Worm (Caenorhabditis elegans) whole organism, late embryonic: ENCODE measurements around the gene hlh-15.

Experiments
- C08G9.2 ChIP-seq: sonication (generic microtip); optimal IDR thresholded peaks from 2 replicates; lab custom pipeline; 2016; ENCODE audit warnings: mild to moderate bottlenecking, missing genetic modification characterization, moderate library complexity, missing compliant biosample characterization
- C38D4.7 ChIP-seq: fragments of 200-800 bp; sonication (Bioruptor generic); optimal IDR thresholded peaks from 2 replicates; lab custom pipeline; 2018; ENCODE audit warnings: mild to moderate bottlenecking, missing genetic modification characterization, moderate library complexity, missing compliant biosample characterization
- F13H6.1 ChIP-seq: sonication (generic microtip); optimal IDR thresholded peaks from 2 replicates; lab custom pipeline; 2016; ENCODE audit warnings: missing genetic modification characterization, missing compliant biosample characterization
- K02D7.2 ChIP-seq: sonication (generic microtip); optimal IDR thresholded peaks from 2 replicates; lab custom pipeline; 2017; ENCODE audit warnings: mild to moderate bottlenecking, missing genetic modification characterization, missing compliant biosample characterization
- K09A11.1 ChIP-seq: sonication (generic microtip); optimal IDR thresholded peaks from 2 replicates; lab custom pipeline; 2017; ENCODE audit warnings: antibody characterized with exemption, mild to moderate bottlenecking, missing genetic modification characterization, missing compliant biosample characterization; ENCODE audit not compliant: insufficient read depth
- T23F11.4 ChIP-seq: fragments of 200-800 bp; sonication (Bioruptor generic); optimal IDR thresholded peaks from 2 replicates; lab custom pipeline; 2018; ENCODE audit warnings: mild to moderate bottlenecking, missing genetic modification characterization, missing compliant biosample characterization
- Y22D7AL.16 ChIP-seq: sonication (generic microtip); optimal IDR thresholded peaks from 2 replicates; lab custom pipeline; 2016; ENCODE audit warnings: missing genetic modification characterization, missing compliant biosample characterization
- ama-1 ChIP-seq: fragments of 150-350 bp; optimal IDR thresholded peaks from 2 replicates; lab custom pipeline; 2014
- ceh-18 ChIP-seq: sonication (generic microtip); optimal IDR thresholded peaks from 2 replicates; lab custom pipeline; 2016; ENCODE audit warnings: missing genetic modification characterization, missing compliant biosample characterization
- ceh-2 ChIP-seq: sonication (generic microtip); optimal IDR thresholded peaks from 2 replicates; lab custom pipeline; 2016; ENCODE audit warnings: missing genotype, missing genetic modification characterization, missing compliant biosample characterization
- ceh-31 ChIP-seq: sonication (generic microtip); optimal IDR thresholded peaks from 2 replicates; lab custom pipeline; 2016; ENCODE audit warnings: missing genetic modification characterization, missing compliant biosample characterization
- ceh-48 ChIP-seq: sonication (generic microtip); optimal IDR thresholded peaks from 2 replicates; lab custom pipeline; 2016; ENCODE audit warnings: missing genetic modification characterization, inconsistent platforms, missing compliant biosample characterization
- che-1 ChIP-seq: sonication (generic microtip); optimal IDR thresholded peaks from 2 replicates; lab custom pipeline; 2016; ENCODE audit warnings: mild to moderate bottlenecking, missing genetic modification characterization, missing compliant biosample characterization
- dve-1 ChIP-seq: sonication (generic microtip); optimal IDR thresholded peaks from 2 replicates; lab custom pipeline; 2017; ENCODE audit warnings: antibody characterized with exemption, mild to moderate bottlenecking, missing genetic modification characterization, missing compliant biosample characterization
- elt-2 ChIP-seq: sonication (generic microtip); optimal IDR thresholded peaks from 2 replicates; lab custom pipeline; 2016; ENCODE audit warnings: missing genetic modification reagents, missing genetic modification characterization, missing compliant biosample characterization
- ets-4 ChIP-seq: sonication (generic microtip); optimal IDR thresholded peaks from 2 replicates; lab custom pipeline; 2016; ENCODE audit warnings: missing genetic modification characterization, missing compliant biosample characterization
- fkh-6 ChIP-seq: sonication (generic microtip); optimal IDR thresholded peaks from 2 replicates; lab custom pipeline; 2016; ENCODE audit warnings: missing genetic modification characterization, missing compliant biosample characterization
- gmeb-2 ChIP-seq: sonication (generic microtip); optimal IDR thresholded peaks from 2 replicates; lab custom pipeline; 2016; ENCODE audit warnings: missing genetic modification characterization, inconsistent platforms, missing compliant biosample characterization
- hlh-15 ChIP-seq: sonication (generic microtip); optimal IDR thresholded peaks from 2 replicates; lab custom pipeline; 2016; ENCODE audit warnings: missing genetic modification characterization, missing compliant biosample characterization
- hlh-30 ChIP-seq: sonication (generic microtip); optimal IDR thresholded peaks from 2 replicates; lab custom pipeline; 2017; ENCODE audit warnings: antibody characterized with exemption, missing genetic modification characterization, missing compliant biosample characterization; ENCODE audit not compliant: insufficient read depth
- lin-11 ChIP-seq: fragments of 200-800 bp; sonication (Bioruptor generic); optimal IDR thresholded peaks from 2 replicates; lab custom pipeline; 2018; ENCODE audit warnings: mild to moderate bottlenecking, missing genetic modification characterization, missing compliant biosample characterization
- mec-3 ChIP-seq: sonication (generic microtip); optimal IDR thresholded peaks from 2 replicates; lab custom pipeline; 2016; ENCODE audit warnings: borderline replicate concordance, missing genetic modification characterization, missing compliant biosample characterization
- nfya-1 ChIP-seq: sonication (generic microtip); optimal IDR thresholded peaks from 2 replicates; lab custom pipeline; 2017; ENCODE audit warnings: missing genetic modification characterization, mild to moderate bottlenecking, missing compliant biosample characterization, antibody characterized with exemption, moderate library complexity
- npax-4 ChIP-seq: sonication (generic microtip); optimal IDR thresholded peaks from 2 replicates; lab custom pipeline; 2016; ENCODE audit warnings: missing genetic modification characterization, missing compliant biosample characterization
- pag-3 ChIP-seq: sonication (generic microtip); optimal IDR thresholded peaks from 2 replicates; lab custom pipeline; 2016; ENCODE audit warnings: missing compliant biosample characterization, missing genetic modification characterization, borderline replicate concordance
- pax-1 ChIP-seq: fragments of 150-350 bp; optimal IDR thresholded peaks from 2 replicates; lab custom pipeline; 2014; ENCODE audit warnings: missing biosample characterization, missing genetic modification characterization
- pha-2 ChIP-seq: sonication (generic microtip); optimal IDR thresholded peaks from 2 replicates; lab custom pipeline; 2017; ENCODE audit warnings: mild to moderate bottlenecking, missing genetic modification characterization, missing compliant biosample characterization
- pha-4 ChIP-seq: fragments of 150-350 bp; optimal IDR thresholded peaks from 2 replicates; lab custom pipeline; 2018; ENCODE audit warnings: missing biosample characterization, missing genetic modification reagents, missing genetic modification characterization
- pqm-1 ChIP-seq: sonication (generic microtip); optimal IDR thresholded peaks from 2 replicates; lab custom pipeline; 2016; ENCODE audit warnings: missing genetic modification characterization, missing compliant biosample characterization
- pros-1 ChIP-seq: fragments of 150-350 bp; optimal IDR thresholded peaks from 2 replicates; lab custom pipeline; 2014; ENCODE audit warnings: missing biosample characterization, missing genetic modification reagents, missing genetic modification characterization
- ref-2 ChIP-seq: sonication (generic microtip); optimal IDR thresholded peaks from 2 replicates; lab custom pipeline; 2016; ENCODE audit warnings: missing genetic modification characterization, missing compliant biosample characterization
- rnt-1 ChIP-seq: sonication (generic microtip); optimal IDR thresholded peaks from 2 replicates; lab custom pipeline; 2016; ENCODE audit warnings: missing genetic modification characterization, missing compliant biosample characterization
- sdc-2 ChIP-seq: sonication (generic microtip); optimal IDR thresholded peaks from 2 replicates; lab custom pipeline; 2016; ENCODE audit warnings: missing genotype, missing genetic modification characterization, missing compliant biosample characterization
- sox-2 ChIP-seq: fragments of 200-800 bp; sonication (Bioruptor generic); IDR thresholded peaks from 2 replicates; pipeline ENCODE4 v1.3.6; 2022; ENCODE audit warnings: missing genetic modification reagents, missing genetic modification characterization, missing compliant biosample characterization
- sox-4 ChIP-seq: sonication (generic microtip); optimal IDR thresholded peaks from 2 replicates; lab custom pipeline; 2017; ENCODE audit warnings: mild to moderate bottlenecking, missing genetic modification characterization, inconsistent platforms, missing compliant biosample characterization
- syd-9 ChIP-seq: sonication (generic microtip); optimal IDR thresholded peaks from 2 replicates; lab custom pipeline; 2016; ENCODE audit warnings: mild to moderate bottlenecking, missing genetic modification characterization, moderate library complexity, missing compliant biosample characterization
- tbx-2 ChIP-seq: sonication (generic microtip); optimal IDR thresholded peaks from 2 replicates; lab custom pipeline; 2016; ENCODE audit warnings: missing genetic modification characterization, missing compliant biosample characterization
- tbx-7 ChIP-seq: sonication (generic microtip); optimal IDR thresholded peaks from 2 replicates; lab custom pipeline; 2016; ENCODE audit warnings: missing genotype, missing genetic modification characterization, missing compliant biosample characterization
- unc-3 ChIP-seq, 2 experiments: fragments of 200-800 bp in 1 of 2; sonication (Bioruptor generic) in 1 of 2; sonication (generic microtip) in 1 of 2; conservative IDR thresholded peaks in 1 of 2; optimal IDR thresholded peaks in 1 of 2; 2 replicates each; pipeline versions ENCODE4 v1.3.6 to Lab custom; 2016 to 2022; ENCODE audit warnings: missing compliant biosample characterization in 2 of 2, missing genetic modification characterization in 2 of 2, missing genetic modification reagents in 1 of 2
- unc-42 ChIP-seq: sonication (generic microtip); optimal IDR thresholded peaks from 2 replicates; lab custom pipeline; 2016; ENCODE audit warnings: missing genotype, missing genetic modification characterization, missing compliant biosample characterization
- unc-86 ChIP-seq: sonication (generic microtip); optimal IDR thresholded peaks from 2 replicates; lab custom pipeline; 2016; ENCODE audit warnings: missing genetic modification characterization, missing compliant biosample characterization

Gene hlh-15

DNA sequence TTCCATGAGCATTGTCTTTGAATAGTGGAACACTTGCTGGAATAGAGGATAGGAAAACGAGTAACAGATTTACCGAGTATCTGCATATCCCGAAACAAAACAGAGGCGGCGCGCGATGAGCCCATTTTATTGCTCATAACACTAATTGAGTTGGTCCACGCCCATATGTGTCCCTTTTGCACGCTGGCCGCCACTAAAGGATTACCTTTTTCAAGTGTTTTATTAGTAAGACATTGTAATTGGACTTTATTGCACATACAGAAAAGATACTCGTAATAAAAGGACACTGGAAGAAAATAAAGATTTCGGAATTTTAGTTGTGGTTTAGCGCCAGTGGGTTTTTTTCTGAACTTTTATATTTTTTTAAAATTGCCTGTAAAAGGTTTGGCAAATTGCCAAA lies at the start of gene hlh-15:
Gene hlh-15 (minus strand): TSS at position 101 of the 400 bp plus-strand sequence.
- TF ChIP-seq npax-4 (no peak), C38D4.7 (GFP tag; lab: Kevin White, UChicago) (no peak), mec-3 (tag; lab: Kevin White, UChicago) (no peak), K02D7.2 (tag; lab: Kevin White, UChicago) (no peak)

DNA sequence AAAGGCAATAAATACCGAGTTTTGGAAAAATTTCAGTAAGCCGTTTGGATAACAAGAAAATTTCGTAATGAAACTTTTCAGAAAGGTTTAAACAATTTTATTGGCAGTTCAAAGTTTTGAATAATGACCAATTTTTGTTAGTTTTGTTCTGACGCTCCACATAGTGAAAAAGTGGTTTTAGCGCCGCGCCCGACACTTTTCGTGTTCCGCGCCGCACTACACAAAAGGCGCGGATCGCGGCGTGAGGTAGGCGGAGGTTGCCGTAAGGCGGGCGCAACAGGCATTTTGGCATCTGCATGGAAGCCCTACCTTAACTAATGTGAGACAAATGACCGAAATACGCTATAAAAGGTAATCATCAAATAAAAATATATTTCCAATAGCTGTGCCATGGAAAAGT lies 48.6 kb upstream of the hlh-15 start:
- no peak for TF ChIP-seq C08G9.2 (tag; lab: Kevin White, UChicago)
- TF ChIP-seq fkh-6 (tag; lab: Kevin White, UChicago), result no peak
- no peak for TF ChIP-seq syd-9 (tag; lab: Kevin White, UChicago)
- TF ChIP-seq ceh-48 (tag; lab: Kevin White, UChicago), result no peak
- TF ChIP-seq Y22D7AL.16 (tag; lab: Kevin White, UChicago), result no peak
- no peak for TF ChIP-seq sox-4
- no peak for TF ChIP-seq F13H6.1 (tag; lab: Kevin White, UChicago)
- no peak for TF ChIP-seq elt-2 (tag; lab: Kevin White, UChicago)
- TF ChIP-seq pros-1 (tag; lab: Kevin White, UChicago), result no peak
- no peak for TF ChIP-seq hlh-30
- TF ChIP-seq sox-2 (GFP tag; lab: Robert Waterston, UW), result no peak

DNA sequence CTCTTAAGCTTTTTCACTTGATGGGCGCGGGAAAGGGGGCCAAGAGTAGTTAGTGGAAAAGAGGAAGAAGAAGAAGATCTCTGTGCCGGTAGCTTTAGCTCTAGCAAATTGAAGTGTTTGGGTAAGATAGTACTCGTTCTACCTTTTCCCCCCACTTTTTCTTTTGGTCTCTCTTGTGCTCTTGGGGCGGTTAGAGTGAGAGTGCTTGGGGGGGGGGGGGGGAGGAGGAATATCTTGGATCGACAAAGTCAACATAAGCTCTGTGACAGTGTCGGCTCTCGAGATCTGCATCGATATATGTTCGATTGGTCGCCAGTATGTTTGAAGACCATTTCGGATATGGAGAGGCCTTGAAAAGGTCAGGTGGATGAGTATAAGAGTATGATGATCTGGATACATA lies 46.6 kb upstream of the hlh-15 start, which contains the start of gene fox-1:
Gene fox-1 (minus strand): TSS at position 101 of the 400 bp plus-strand sequence.
- TF ChIP-seq tbx-2 (tag; lab: Kevin White, UChicago) (peak; percentile 2), pag-3 (tag; lab: Kevin White, UChicago) (no peak), Y22D7AL.16 (tag; lab: Kevin White, UChicago) (no peak), ama-1 (no peak), sdc-2 (tag; lab: Kevin White, UChicago) (no peak), ets-4 (tag; lab: Kevin White, UChicago) (no peak), ref-2 (tag; lab: Kevin White, UChicago) (no peak), gmeb-2 (tag; lab: Kevin White, UChicago) (no peak), ceh-31 (tag; lab: Kevin White, UChicago) (no peak), pha-2 (tag; lab: Kevin White, UChicago) (peak; percentile 21)
- TF ChIP-seq, all 69 proteins: peak for 2

DNA sequence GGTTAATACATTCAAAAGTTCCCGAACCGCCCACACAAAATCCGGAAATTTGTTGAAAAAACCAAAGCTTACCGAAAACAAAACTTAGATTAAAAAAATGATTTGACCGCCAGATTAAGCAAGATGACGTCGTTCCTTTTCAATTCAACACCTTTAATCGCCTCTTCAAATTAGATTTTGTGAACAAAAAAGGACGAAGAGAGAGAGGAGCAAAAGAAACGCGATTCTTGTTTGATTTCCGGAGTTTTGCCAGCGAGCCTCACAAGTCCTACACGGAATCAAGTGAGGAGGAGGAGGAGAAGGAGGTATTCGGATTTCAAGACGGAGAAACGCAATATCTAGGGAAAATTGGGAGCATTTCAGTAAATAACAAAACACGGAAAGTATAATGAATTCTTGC lies 44.3 kb upstream of the hlh-15 start:
- TF ChIP-seq lin-11 (tag; lab: Kevin White, UChicago), result no peak
- TF ChIP-seq unc-86 (tag; lab: Kevin White, UChicago), result no peak
- TF ChIP-seq rnt-1, result no peak
- no peak for TF ChIP-seq pax-1
- no peak for TF ChIP-seq unc-3 (GFP tag; conservative IDR thresholded peaks at IDR 0.05; lab: Robert Waterston, UW)
- TF ChIP-seq unc-3 (tag; optimal IDR thresholded peaks at IDR 0.05; lab: Kevin White, UChicago), result no peak
- no peak for TF ChIP-seq dve-1 (tag; lab: Kevin White, UChicago)
- TF ChIP-seq ceh-18 (tag; lab: Kevin White, UChicago), result no peak
- TF ChIP-seq T23F11.4 (GFP tag; lab: Kevin White, UChicago), result no peak
- TF ChIP-seq nfya-1 (tag; lab: Kevin White, UChicago), result no peak
- no peak for TF ChIP-seq pqm-1 (tag; lab: Kevin White, UChicago)
- TF ChIP-seq, all 69 proteins: peak for 0

DNA sequence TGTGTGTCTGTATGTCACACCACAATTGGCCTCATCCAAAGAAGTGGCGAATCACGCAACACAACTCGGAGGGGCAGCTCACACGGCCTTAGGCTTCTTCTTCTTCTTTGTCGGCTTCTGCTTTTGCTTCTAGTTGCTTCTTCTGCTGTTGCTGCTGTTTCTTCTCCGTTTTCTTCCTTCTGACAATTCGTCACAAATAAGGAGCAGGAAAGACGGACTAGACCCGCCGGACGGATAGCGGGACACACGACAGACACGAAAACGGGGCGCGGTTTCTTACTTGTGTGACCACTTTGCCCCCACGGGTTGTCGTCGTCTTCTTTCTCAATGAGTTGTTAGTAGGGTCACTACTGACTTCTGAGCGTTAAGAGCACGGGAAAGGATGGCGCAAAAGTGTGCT lies 43.0 kb upstream of the hlh-15 start:
- TF ChIP-seq pha-2 (tag; lab: Kevin White, UChicago) (no peak), tbx-7 (tag; lab: Kevin White, UChicago) (no peak), K09A11.1 (no peak), hlh-15 (tag; lab: Kevin White, UChicago) (no peak), nfya-1 (tag; lab: Kevin White, UChicago) (no peak), unc-42 (tag; lab: Kevin White, UChicago) (peak; percentile 65), F13H6.1 (tag; lab: Kevin White, UChicago) (no peak), pag-3 (tag; lab: Kevin White, UChicago) (peak; percentile 10), sox-2 (GFP tag; lab: Robert Waterston, UW) (no peak), ceh-2 (no peak), pha-4 (tag; lab: Kevin White, UChicago) (no peak), che-1 (no peak), syd-9 (tag; lab: Kevin White, UChicago) (no peak)
